Worm (Caenorhabditis elegans) whole organism, late embryonic: ENCODE data around the gene ugt-43.

Experiments
- F13H6.1 ChIP-seq: sonication (generic microtip); optimal IDR thresholded peaks from 2 replicates; lab custom pipeline; 2016; ENCODE audit warnings: missing genetic modification characterization, missing compliant biosample characterization
- K02D7.2 ChIP-seq: sonication (generic microtip); optimal IDR thresholded peaks from 2 replicates; lab custom pipeline; 2017; ENCODE audit warnings: mild to moderate bottlenecking, missing genetic modification characterization, missing compliant biosample characterization
- K09A11.1 ChIP-seq: sonication (generic microtip); optimal IDR thresholded peaks from 2 replicates; lab custom pipeline; 2017; ENCODE audit warnings: antibody characterized with exemption, mild to moderate bottlenecking, missing genetic modification characterization, missing compliant biosample characterization; ENCODE audit not compliant: insufficient read depth
- Y22D7AL.16 ChIP-seq: sonication (generic microtip); optimal IDR thresholded peaks from 2 replicates; lab custom pipeline; 2016; ENCODE audit warnings: missing genetic modification characterization, missing compliant biosample characterization
- ahr-1 ChIP-seq: sonication (generic microtip); optimal IDR thresholded peaks from 2 replicates; lab custom pipeline; 2016; ENCODE audit warnings: missing genetic modification characterization, missing compliant biosample characterization
- ama-1 ChIP-seq: fragments of 150-350 bp; optimal IDR thresholded peaks from 2 replicates; lab custom pipeline; 2014
- ceh-14 ChIP-seq: sonication (generic microtip); optimal IDR thresholded peaks from 2 replicates; lab custom pipeline; 2016; ENCODE audit warnings: missing genotype, missing genetic modification characterization, missing compliant biosample characterization
- ceh-19 ChIP-seq: fragments of 200-800 bp; sonication (Bioruptor generic); optimal IDR thresholded peaks from 2 replicates; lab custom pipeline; 2018; ENCODE audit warnings: mild to moderate bottlenecking, missing genetic modification characterization, missing compliant biosample characterization
- ceh-2 ChIP-seq: sonication (generic microtip); optimal IDR thresholded peaks from 2 replicates; lab custom pipeline; 2016; ENCODE audit warnings: missing genotype, missing genetic modification characterization, missing compliant biosample characterization
- ceh-22 ChIP-seq: sonication (generic microtip); optimal IDR thresholded peaks from 2 replicates; lab custom pipeline; 2017; ENCODE audit warnings: missing biosample characterization, missing genetic modification characterization
- ceh-30 ChIP-seq: fragments of 150-350 bp; optimal IDR thresholded peaks from 2 replicates; lab custom pipeline; 2014; ENCODE audit warnings: missing biosample characterization, missing genetic modification characterization
- ceh-34 ChIP-seq: sonication (generic microtip); optimal IDR thresholded peaks from 2 replicates; lab custom pipeline; 2016; ENCODE audit warnings: mild to moderate bottlenecking, missing genetic modification characterization, missing compliant biosample characterization
- ceh-9 ChIP-seq: sonication (generic microtip); optimal IDR thresholded peaks from 2 replicates; lab custom pipeline; 2016; ENCODE audit warnings: mild to moderate bottlenecking, missing genetic modification characterization, inconsistent platforms, missing compliant biosample characterization
- dve-1 ChIP-seq: sonication (generic microtip); optimal IDR thresholded peaks from 2 replicates; lab custom pipeline; 2017; ENCODE audit warnings: antibody characterized with exemption, mild to moderate bottlenecking, missing genetic modification characterization, missing compliant biosample characterization
- elt-2 ChIP-seq: sonication (generic microtip); optimal IDR thresholded peaks from 2 replicates; lab custom pipeline; 2016; ENCODE audit warnings: missing genetic modification reagents, missing genetic modification characterization, missing compliant biosample characterization
- ets-4 ChIP-seq: sonication (generic microtip); optimal IDR thresholded peaks from 2 replicates; lab custom pipeline; 2016; ENCODE audit warnings: missing genetic modification characterization, missing compliant biosample characterization
- fax-1 ChIP-seq: sonication (generic microtip); optimal IDR thresholded peaks from 2 replicates; lab custom pipeline; 2016; ENCODE audit warnings: missing genotype, missing genetic modification characterization, missing compliant biosample characterization
- fkh-6 ChIP-seq: sonication (generic microtip); optimal IDR thresholded peaks from 2 replicates; lab custom pipeline; 2016; ENCODE audit warnings: missing genetic modification characterization, missing compliant biosample characterization
- hlh-13 ChIP-seq: fragments of 200-800 bp; sonication (Bioruptor generic); optimal IDR thresholded peaks from 2 replicates; lab custom pipeline; 2018; ENCODE audit warnings: mild to moderate bottlenecking, missing genetic modification characterization, missing compliant biosample characterization
- hlh-8 ChIP-seq: sonication (generic microtip); optimal IDR thresholded peaks from 2 replicates; lab custom pipeline; 2016; ENCODE audit warnings: missing genotype, missing genetic modification characterization, missing compliant biosample characterization
- mec-3 ChIP-seq: sonication (generic microtip); optimal IDR thresholded peaks from 2 replicates; lab custom pipeline; 2016; ENCODE audit warnings: borderline replicate concordance, missing genetic modification characterization, missing compliant biosample characterization
- nfya-1 ChIP-seq: sonication (generic microtip); optimal IDR thresholded peaks from 2 replicates; lab custom pipeline; 2017; ENCODE audit warnings: missing genetic modification characterization, mild to moderate bottlenecking, missing compliant biosample characterization, antibody characterized with exemption, moderate library complexity
- nhr-232 ChIP-seq: sonication (generic microtip); optimal IDR thresholded peaks from 2 replicates; lab custom pipeline; 2016; ENCODE audit warnings: missing genetic modification characterization, missing compliant biosample characterization
- npax-4 ChIP-seq: sonication (generic microtip); optimal IDR thresholded peaks from 2 replicates; lab custom pipeline; 2016; ENCODE audit warnings: missing genetic modification characterization, missing compliant biosample characterization
- odd-2 ChIP-seq: sonication (generic microtip); optimal IDR thresholded peaks from 2 replicates; lab custom pipeline; 2017; ENCODE audit warnings: antibody characterized with exemption, mild to moderate bottlenecking, missing genetic modification characterization, missing compliant biosample characterization
- pag-3 ChIP-seq: sonication (generic microtip); optimal IDR thresholded peaks from 2 replicates; lab custom pipeline; 2016; ENCODE audit warnings: missing compliant biosample characterization, missing genetic modification characterization, borderline replicate concordance
- pat-9 ChIP-seq: fragments of 200-800 bp; sonication (Bioruptor generic); optimal IDR thresholded peaks from 2 replicates; lab custom pipeline; 2018; ENCODE audit warnings: mild to moderate bottlenecking, missing genetic modification characterization, moderate library complexity, missing compliant biosample characterization
- pha-2 ChIP-seq: sonication (generic microtip); optimal IDR thresholded peaks from 2 replicates; lab custom pipeline; 2017; ENCODE audit warnings: mild to moderate bottlenecking, missing genetic modification characterization, missing compliant biosample characterization
- pha-4 ChIP-seq: fragments of 150-350 bp; optimal IDR thresholded peaks from 2 replicates; lab custom pipeline; 2018; ENCODE audit warnings: missing biosample characterization, missing genetic modification reagents, missing genetic modification characterization
- ref-2 ChIP-seq: sonication (generic microtip); optimal IDR thresholded peaks from 2 replicates; lab custom pipeline; 2016; ENCODE audit warnings: missing genetic modification characterization, missing compliant biosample characterization
- rnt-1 ChIP-seq: sonication (generic microtip); optimal IDR thresholded peaks from 2 replicates; lab custom pipeline; 2016; ENCODE audit warnings: missing genetic modification characterization, missing compliant biosample characterization
- sox-2 ChIP-seq: fragments of 200-800 bp; sonication (Bioruptor generic); IDR thresholded peaks from 2 replicates; pipeline ENCODE4 v1.3.6; 2022; ENCODE audit warnings: missing genetic modification reagents, missing genetic modification characterization, missing compliant biosample characterization
- syd-9 ChIP-seq: sonication (generic microtip); optimal IDR thresholded peaks from 2 replicates; lab custom pipeline; 2016; ENCODE audit warnings: mild to moderate bottlenecking, missing genetic modification characterization, moderate library complexity, missing compliant biosample characterization
- tbx-7 ChIP-seq: sonication (generic microtip); optimal IDR thresholded peaks from 2 replicates; lab custom pipeline; 2016; ENCODE audit warnings: missing genotype, missing genetic modification characterization, missing compliant biosample characterization
- unc-3 ChIP-seq, 2 experiments: fragments of 200-800 bp in 1 of 2; sonication (Bioruptor generic) in 1 of 2; sonication (generic microtip) in 1 of 2; conservative IDR thresholded peaks in 1 of 2; optimal IDR thresholded peaks in 1 of 2; 2 replicates each; pipeline versions ENCODE4 v1.3.6 to Lab custom; 2016 to 2022; ENCODE audit warnings: missing compliant biosample characterization in 2 of 2, missing genetic modification characterization in 2 of 2, missing genetic modification reagents in 1 of 2
- unc-42 ChIP-seq: sonication (generic microtip); optimal IDR thresholded peaks from 2 replicates; lab custom pipeline; 2016; ENCODE audit warnings: missing genotype, missing genetic modification characterization, missing compliant biosample characterization
- unc-86 ChIP-seq: sonication (generic microtip); optimal IDR thresholded peaks from 2 replicates; lab custom pipeline; 2016; ENCODE audit warnings: missing genetic modification characterization, missing compliant biosample characterization
- zip-5 ChIP-seq: sonication (generic microtip); optimal IDR thresholded peaks from 2 replicates; lab custom pipeline; 2016; ENCODE audit warnings: missing genetic modification characterization, missing compliant biosample characterization

ugt-43 gene

ce11 chrIV:10436401-10436800 is 28.0 kb upstream of the ugt-43 start, which contains the start of gene ins-1:
Gene ins-1, plus strand, starts transcription at chrIV:10436701.
- TF ChIP-seq ceh-22 (tag; lab: Kevin White, UChicago) (no peak), fkh-6 (tag; lab: Kevin White, UChicago) (no peak), rnt-1 (tag; lab: Kevin White, UChicago) (no peak), ets-4 (tag; lab: Kevin White, UChicago) (no peak), npax-4 (tag; lab: Kevin White, UChicago) (no peak)

ce11 chrIV:10437114-10437513 is 27.3 kb upstream of the ugt-43 start:
- TF ChIP-seq K09A11.1 (tag; lab: Kevin White, UChicago) (no peak), hlh-13 (no peak), nhr-232 (tag; lab: Kevin White, UChicago) (no peak), ceh-30 (no peak), F13H6.1 (tag; lab: Kevin White, UChicago) (no peak), unc-3 (GFP tag; conservative IDR thresholded peaks at IDR 0.05; lab: Robert Waterston, UW) (no peak), unc-3 (tag; optimal IDR thresholded peaks at IDR 0.05; lab: Kevin White, UChicago) (no peak), tbx-7 (no peak), pag-3 (tag; lab: Kevin White, UChicago) (no peak), npax-4 (tag; lab: Kevin White, UChicago) (no peak), dve-1 (no peak), syd-9 (tag; lab: Kevin White, UChicago) (no peak), ama-1 (lab: Kevin White, UChicago) (no peak), zip-5 (tag; lab: Kevin White, UChicago) (no peak), sox-2 (GFP tag; lab: Robert Waterston, UW) (no peak), ceh-2 (tag; lab: Kevin White, UChicago) (no peak), ceh-19 (GFP tag; lab: Kevin White, UChicago) (no peak), ceh-22 (tag; lab: Kevin White, UChicago) (no peak), nfya-1 (tag; lab: Kevin White, UChicago) (no peak)

ce11 chrIV:10438901-10439300 is 25.5 kb upstream of the ugt-43 start, which contains the start of gene F13B12.3:
Gene F13B12.3, plus strand, starts transcription at chrIV:10439123.
- TF ChIP-seq elt-2 (tag; lab: Kevin White, UChicago) (peak; percentile 38), ceh-14 (no peak)
- TF ChIP-seq, all 69 proteins: peak for 1

ce11 chrIV:10442904-10443303 is 21.5 kb upstream of the ugt-43 start:
- no peak for TF ChIP-seq ceh-34 (tag; lab: Kevin White, UChicago)
- no peak for TF ChIP-seq unc-42
- no peak for TF ChIP-seq ref-2 (tag; lab: Kevin White, UChicago)
- TF ChIP-seq fax-1 (tag; lab: Kevin White, UChicago) = no peak
- no peak for TF ChIP-seq pha-2 (tag; lab: Kevin White, UChicago)
- TF ChIP-seq ceh-9 = no peak
- TF ChIP-seq mec-3 = no peak

- TF ChIP-seq fkh-6 (tag; lab: Kevin White, UChicago) (no peak), hlh-8 (tag; lab: Kevin White, UChicago) (no peak), K02D7.2 (tag; lab: Kevin White, UChicago) (no peak), pha-4 (tag; lab: Kevin White, UChicago) (no peak), pat-9 (no peak), pag-3 (tag; lab: Kevin White, UChicago) (no peak), ceh-9 (no peak), ahr-1 (tag; lab: Kevin White, UChicago) (no peak), unc-86 (tag; lab: Kevin White, UChicago) (no peak), K09A11.1 (tag; lab: Kevin White, UChicago) (no peak), sox-2 (GFP tag; lab: Robert Waterston, UW) (no peak), odd-2 (tag; lab: Kevin White, UChicago) (no peak), npax-4 (tag; lab: Kevin White, UChicago) (no peak), Y22D7AL.16 (tag; lab: Kevin White, UChicago) (no peak), ceh-30 (no peak), ama-1 (lab: Kevin White, UChicago) (no peak), hlh-13 (no peak), ceh-19 (GFP tag; lab: Kevin White, UChicago) (no peak)
These were observed 20.9 kb upstream of the ugt-43 start, which contains the start of gene F13B12.7 for ce11 chrIV:10443510-10443909. Gene F13B12.7, plus strand, starts transcription at chrIV:10443810.
